Worm (Caenorhabditis elegans) whole organism, L1 larva: Measurements from ENCODE around the gene C42D4.13.

Experiments
- aly-2 ChIP-seq: fragments of 150-350 bp; optimal IDR thresholded peaks from 2 replicates; lab custom pipeline; 2014; ENCODE audit warnings: missing biosample characterization, missing genetic modification characterization
- ama-1 ChIP-seq: fragments of 150-350 bp; optimal IDR thresholded peaks from 2 replicates; lab custom pipeline; 2014
- blmp-1 ChIP-seq: fragments of 150-350 bp; optimal IDR thresholded peaks from 2 replicates; lab custom pipeline; 2014; ENCODE audit warnings: missing biosample characterization, missing genetic modification characterization
- ceh-82 ChIP-seq, 3 experiments: fragments of 150-350 bp in 1 of 3; sonication (generic microtip) in 2 of 3; optimal IDR thresholded peaks; 2 replicates each; lab custom pipeline; 2014 to 2017; ENCODE audit warnings: missing biosample characterization in 3 of 3, missing genetic modification characterization in 3 of 3
- egl-13 ChIP-seq: sonication (generic microtip); optimal IDR thresholded peaks from 2 replicates; lab custom pipeline; 2016; ENCODE audit warnings: missing genotype, missing genetic modification reagents, missing genetic modification characterization, missing compliant biosample characterization
- egl-27 ChIP-seq, 2 experiments: fragments of 150-350 bp in 1 of 2; sonication (generic microtip); optimal IDR thresholded peaks; 3 replicates each; lab custom pipeline; 2017 to 2018; ENCODE audit warnings: missing biosample characterization in 2 of 2, missing genetic modification characterization in 2 of 2, missing genetic modification reagents in 2 of 2
- lin-15B ChIP-seq: fragments of 150-350 bp; sonication (generic microtip); optimal IDR thresholded peaks from 3 replicates; lab custom pipeline; 2014; ENCODE audit warnings: missing biosample characterization, missing genetic modification characterization
- lin-35 ChIP-seq, 2 experiments: fragments of 150-350 bp; optimal IDR thresholded peaks; 2 replicates each; lab custom pipeline; 2014; ENCODE audit warnings: missing biosample characterization in 2 of 2, missing genetic modification characterization in 2 of 2, missing genetic modification reagents in 2 of 2
- lir-3 ChIP-seq: sonication (generic microtip); optimal IDR thresholded peaks from 2 replicates; lab custom pipeline; 2016; ENCODE audit warnings: mild to moderate bottlenecking, missing genetic modification characterization, moderate library complexity, missing compliant biosample characterization; ENCODE audit not compliant: poor library complexity
- nhr-28 ChIP-seq: fragments of 150-350 bp; optimal IDR thresholded peaks from 2 replicates; lab custom pipeline; 2014; ENCODE audit warnings: missing biosample characterization, missing genetic modification characterization
- unc-62 ChIP-seq: fragments of 150-350 bp; optimal IDR thresholded peaks from 2 replicates; lab custom pipeline; 2014; ENCODE audit warnings: missing biosample characterization, missing genetic modification reagents, missing genetic modification characterization
- ztf-11 ChIP-seq, 2 experiments: sonication (generic microtip); optimal IDR thresholded peaks; 2 replicates each; lab custom pipeline; 2016 to 2017; ENCODE audit warnings: missing genetic modification characterization in 2 of 2, missing biosample characterization in 1 of 2, missing compliant biosample characterization in 1 of 2

DNA sequence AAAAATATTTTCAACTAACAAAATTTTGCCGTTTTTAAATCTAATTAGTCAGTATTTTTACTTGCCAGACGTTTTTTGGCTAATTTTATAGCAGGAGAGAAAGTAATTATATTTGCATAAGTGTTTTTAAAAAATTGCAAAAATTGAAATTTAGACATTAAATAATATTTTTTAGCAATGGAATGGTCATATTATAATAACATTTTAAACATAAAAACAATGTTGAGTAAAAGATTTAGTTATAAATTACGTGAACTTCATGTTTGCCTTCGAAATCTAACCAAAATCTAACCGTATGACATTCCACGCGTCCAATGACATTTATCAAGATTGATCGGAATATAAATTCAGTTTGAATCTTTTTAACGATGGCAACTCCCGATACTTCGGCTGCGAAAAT, 33.6 kb downstream of the C42D4.13 start, which contains the start of gene C34D4.2:
- TF ChIP-seq nhr-28 (no peak), ceh-82 (tag; optimal IDR thresholded peaks at IDR 0.05; lab: Kevin White, UChicago) (no peak), blmp-1 (tag; lab: Kevin White, UChicago) (no peak), egl-27 (tag; optimal IDR thresholded peaks at IDR 0.05; lab: Kevin White, UChicago) (no peak), aly-2 (tag; lab: Kevin White, UChicago) (no peak), ztf-11 (tag; optimal IDR thresholded peaks at IDR 0.05; lab: Kevin White, UChicago) (no peak), unc-62 (GFP tag; lab: Kevin White, UChicago) (no peak), lir-3 (tag; lab: Kevin White, UChicago) (no peak), lin-15B (tag; lab: Kevin White, UChicago) (no peak), lin-35 (GFP tag; optimal IDR thresholded peaks at IDR 0.05; lab: Kevin White, UChicago) (no peak), ama-1 (no peak), egl-13 (no peak)
